Fruit fly (Drosophila melanogaster) whole organism, wandering third instar larva: ENCODE results near the gene CG12540.

Experiments
- Abd-B ChIP-seq: fragments of >200 bp; optimal IDR thresholded peaks from 2 replicates; lab custom pipeline; 2017; ENCODE audit warnings: missing biosample characterization, missing genetic modification characterization
- CG32264 ChIP-seq: fragments of 200-800 bp; sonication (Bioruptor generic); optimal IDR thresholded peaks from 2 replicates; lab custom pipeline; 2016; ENCODE audit warnings: missing biosample characterization, missing genetic modification characterization
- CrebA ChIP-seq: fragments of 200-800 bp; sonication (Bioruptor generic); optimal IDR thresholded peaks from 2 replicates; lab custom pipeline; 2016; ENCODE audit warnings: missing biosample characterization, mild to moderate bottlenecking, missing genetic modification characterization, borderline replicate concordance
- Dfd ChIP-seq: fragments of >200 bp; optimal IDR thresholded peaks from 2 replicates; lab custom pipeline; 2017; ENCODE audit warnings: missing biosample characterization, missing genetic modification characterization
- Dif ChIP-seq: fragments of 200-275, 200-300 bp; sonication (Bioruptor generic); optimal IDR thresholded peaks from 2 replicates; lab custom pipeline; 2018; ENCODE audit warnings: missing biosample characterization, missing genetic modification characterization; ENCODE audit not compliant: partially characterized antibody
- GATAd ChIP-seq: sonication (Bioruptor generic); optimal IDR thresholded peaks from 2 replicates; lab custom pipeline; 2016; ENCODE audit warnings: missing biosample characterization, missing genetic modification characterization
- HLH106 ChIP-seq: fragments of 200-800 bp; optimal IDR thresholded peaks from 3 replicates; lab custom pipeline; 2019; ENCODE audit warnings: missing biosample characterization, mild to moderate bottlenecking, missing genetic modification characterization, moderate library complexity
- Hnf4 ChIP-seq: fragments of 200-800 bp; sonication (Bioruptor generic); optimal IDR thresholded peaks from 2 replicates; lab custom pipeline; 2016; ENCODE audit warnings: missing biosample characterization, mild to moderate bottlenecking, missing genetic modification characterization
- Hr78 ChIP-seq: fragments of >200 bp; optimal IDR thresholded peaks from 2 replicates; lab custom pipeline; 2017; ENCODE audit warnings: missing biosample characterization, missing genetic modification characterization
- Jra ChIP-seq: sonication (Bioruptor generic); optimal IDR thresholded peaks from 2 replicates; lab custom pipeline; 2016; ENCODE audit warnings: missing biosample characterization, missing genetic modification characterization
- Mio ChIP-seq: sonication (Bioruptor generic); optimal IDR thresholded peaks from 2 replicates; lab custom pipeline; 2016; ENCODE audit warnings: missing biosample characterization, missing genetic modification characterization
- Myc ChIP-seq: fragments of >200 bp; optimal IDR thresholded peaks from 2 replicates; lab custom pipeline; 2017
- N ChIP-seq: fragments of >200 bp; optimal IDR thresholded peaks from 2 replicates; lab custom pipeline; 2018; ENCODE audit warnings: missing biosample characterization, missing external identifiers, missing genetic modification characterization
- OdsH ChIP-seq: fragments of 200-800 bp; sonication (Bioruptor generic); optimal IDR thresholded peaks from 2 replicates; lab custom pipeline; 2016; ENCODE audit warnings: missing biosample characterization, mild to moderate bottlenecking, missing genetic modification characterization
- Rel ChIP-seq, 2 experiments: fragments of 200-800 bp; sonication (Bioruptor generic) in 1 of 2; optimal IDR thresholded peaks; 2 replicates in 1 of 2; 3 replicates in 1 of 2; lab custom pipeline; 2016 to 2019; ENCODE audit warnings: mild to moderate bottlenecking in 2 of 2, missing biosample characterization in 2 of 2, missing genetic modification characterization in 2 of 2, moderate library complexity in 1 of 2
- Sp1 ChIP-seq: fragments of 200-800 bp; sonication (Bioruptor generic); optimal IDR thresholded peaks from 3 replicates; lab custom pipeline; 2019; ENCODE audit warnings: missing biosample characterization, mild to moderate bottlenecking, missing genetic modification characterization, moderate library complexity
- Vsx2 ChIP-seq: fragments of 200-300, 225-300 bp; sonication (Bioruptor generic); optimal IDR thresholded peaks from 2 replicates; lab custom pipeline; 2018; ENCODE audit warnings: missing biosample characterization, missing genetic modification characterization; ENCODE audit not compliant: partially characterized antibody
- br ChIP-seq: fragments of 200-800 bp; sonication (Bioruptor generic); optimal IDR thresholded peaks from 2 replicates; lab custom pipeline; 2016; ENCODE audit warnings: missing biosample characterization, missing genetic modification characterization
- brk ChIP-seq: fragments of 200-800 bp; sonication (Bioruptor generic); optimal IDR thresholded peaks from 2 replicates; lab custom pipeline; 2016; ENCODE audit warnings: missing biosample characterization, mild to moderate bottlenecking, missing genetic modification characterization
- dl ChIP-seq, 2 experiments: fragments of 175-275, 200-275 bp in 1 of 2; fragments of 200-275 bp in 1 of 2; sonication (Bioruptor generic); optimal IDR thresholded peaks; lab custom pipeline; 2018; ENCODE audit warnings: mild to moderate bottlenecking in 2 of 2, missing biosample characterization in 2 of 2, missing genetic modification characterization in 2 of 2, moderate library complexity in 2 of 2; ENCODE audit not compliant: partially characterized antibody in 2 of 2, insufficient read depth in 1 of 2
- dmrt93B ChIP-seq: fragments of 200-800 bp; sonication (Bioruptor generic); optimal IDR thresholded peaks from 2 replicates; lab custom pipeline; 2018; ENCODE audit warnings: missing biosample characterization, mild to moderate bottlenecking, missing genetic modification characterization
- dsf ChIP-seq: sonication (Bioruptor generic); optimal IDR thresholded peaks from 2 replicates; lab custom pipeline; 2016; ENCODE audit warnings: missing biosample characterization, missing genetic modification characterization, borderline replicate concordance
- ey ChIP-seq: fragments of 200-800 bp; sonication (Bioruptor generic); optimal IDR thresholded peaks from 2 replicates; lab custom pipeline; 2016; ENCODE audit warnings: missing biosample characterization, missing genetic modification characterization
- foxo ChIP-seq, 2 experiments: fragments of 200-800 bp; sonication (Bioruptor generic); optimal IDR thresholded peaks; 2 replicates in 1 of 2; 3 replicates in 1 of 2; lab custom pipeline; 2016 to 2017; ENCODE audit warnings: missing biosample characterization in 2 of 2, missing genetic modification characterization in 2 of 2
- fru ChIP-seq: fragments of 200-800 bp; sonication (Bioruptor generic); optimal IDR thresholded peaks from 3 replicates; lab custom pipeline; 2016; ENCODE audit warnings: missing biosample characterization, mild to moderate bottlenecking, missing genetic modification characterization
- h ChIP-seq: fragments of 200-800 bp; sonication (Bioruptor generic); optimal IDR thresholded peaks from 3 replicates; lab custom pipeline; 2016; ENCODE audit warnings: missing biosample characterization, mild to moderate bottlenecking, missing genetic modification characterization
- jim ChIP-seq: fragments of 175-275, 200-325 bp; sonication (Bioruptor generic); optimal IDR thresholded peaks from 2 replicates; lab custom pipeline; 2016; ENCODE audit warnings: missing biosample characterization, mild to moderate bottlenecking, missing genetic modification characterization
- lola ChIP-seq: fragments of >200 bp; optimal IDR thresholded peaks from 2 replicates; lab custom pipeline; 2017; ENCODE audit warnings: missing biosample characterization, missing genetic modification characterization
- psq ChIP-seq: fragments of 200-800 bp; sonication (Bioruptor generic); optimal IDR thresholded peaks from 3 replicates; lab custom pipeline; 2017; ENCODE audit warnings: missing biosample characterization, mild to moderate bottlenecking, missing genetic modification characterization, moderate library complexity
- rgr ChIP-seq: fragments of 200-800 bp; sonication (Bioruptor generic); optimal IDR thresholded peaks from 3 replicates; lab custom pipeline; 2016; ENCODE audit warnings: missing biosample characterization, mild to moderate bottlenecking, missing genetic modification characterization
- sv ChIP-seq: fragments of 200-800 bp; sonication (Bioruptor generic); optimal IDR thresholded peaks from 3 replicates; lab custom pipeline; 2016; ENCODE audit warnings: missing biosample characterization, missing genetic modification characterization
- tai ChIP-seq: sonication (Bioruptor generic); optimal IDR thresholded peaks from 2 replicates; lab custom pipeline; 2016; ENCODE audit warnings: missing biosample characterization, missing genetic modification characterization
- usp ChIP-seq: fragments of >200 bp; optimal IDR thresholded peaks from 2 replicates; lab custom pipeline; 2017; ENCODE audit warnings: missing biosample characterization, missing genetic modification characterization
- woc ChIP-seq: sonication (Bioruptor generic); optimal IDR thresholded peaks from 2 replicates; lab custom pipeline; 2016; ENCODE audit warnings: missing biosample characterization, mild to moderate bottlenecking, missing genetic modification characterization

CG12540 gene

DNA sequence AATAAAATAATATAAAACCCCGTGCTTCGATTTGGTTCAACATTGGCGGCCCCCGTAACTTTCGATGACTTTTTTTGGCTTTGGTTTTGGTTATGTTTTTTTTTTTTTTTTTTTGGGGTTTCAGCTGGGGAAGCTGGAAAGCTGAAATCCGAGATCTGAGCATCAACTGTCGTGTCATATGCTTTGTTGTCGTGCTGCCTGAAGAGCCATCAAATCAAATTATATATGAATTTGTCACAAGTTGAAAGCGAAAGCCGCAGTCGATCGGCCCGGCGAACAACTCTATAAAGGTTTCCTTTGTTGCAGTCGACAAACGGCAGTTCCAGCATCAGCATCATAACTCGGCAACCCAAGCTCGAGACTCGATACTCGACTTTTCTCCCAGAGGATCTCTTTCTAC lies at the start of gene CG12540:
TSS of gene CG12540 (plus strand) at position 301 of the 400 bp plus-strand sequence.
- TF ChIP-seq psq (GFP tag; lab: Kevin White, UChicago), result no peak
- TF ChIP-seq foxo (GFP tag; optimal IDR thresholded peaks at IDR 0.05; lab: Kevin White, UChicago), result no peak
- no peak for TF ChIP-seq CrebA (GFP tag; lab: Kevin White, UChicago)
- TF ChIP-seq fru (GFP tag; lab: Kevin White, UChicago), result no peak
- TF ChIP-seq ey (GFP tag; lab: Kevin White, UChicago), result no peak
- TF ChIP-seq tai (GFP tag; lab: Kevin White, UChicago), result no peak
- TF ChIP-seq Sp1 (GFP tag; lab: Kevin White, UChicago), result no peak
- TF ChIP-seq Dif (GFP tag; lab: Kevin White, UChicago), result no peak
- TF ChIP-seq HLH106 (tag; lab: Kevin White, UChicago), result no peak
- no peak for TF ChIP-seq brk (GFP tag; lab: Kevin White, UChicago)
- TF ChIP-seq Dfd (GFP tag; lab: Kevin White, UChicago), result no peak
- TF ChIP-seq Vsx2 (GFP tag; lab: Kevin White, UChicago), result no peak
- no peak for TF ChIP-seq jim (GFP tag; lab: Kevin White, UChicago)
- TF ChIP-seq Myc (lab: Kevin White, UChicago), result no peak
- TF ChIP-seq dl (GFP tag; optimal IDR thresholded peaks at IDR 0.05; lab: Kevin White, UChicago; ENCODE audit: insufficient read depth in 1 of 2, partially characterized antibody in 2 of 2), result no peak
- TF ChIP-seq N (GFP tag; lab: Kevin White, UChicago), result no peak
- no peak for TF ChIP-seq Rel (GFP tag; optimal IDR thresholded peaks at IDR 0.05; lab: Kevin White, UChicago)
- TF ChIP-seq Rel (tag; optimal IDR thresholded peaks at IDR 0.05; lab: Kevin White, UChicago), result no peak
- no peak for TF ChIP-seq Hr78
- TF ChIP-seq sv, result no peak

DNA sequence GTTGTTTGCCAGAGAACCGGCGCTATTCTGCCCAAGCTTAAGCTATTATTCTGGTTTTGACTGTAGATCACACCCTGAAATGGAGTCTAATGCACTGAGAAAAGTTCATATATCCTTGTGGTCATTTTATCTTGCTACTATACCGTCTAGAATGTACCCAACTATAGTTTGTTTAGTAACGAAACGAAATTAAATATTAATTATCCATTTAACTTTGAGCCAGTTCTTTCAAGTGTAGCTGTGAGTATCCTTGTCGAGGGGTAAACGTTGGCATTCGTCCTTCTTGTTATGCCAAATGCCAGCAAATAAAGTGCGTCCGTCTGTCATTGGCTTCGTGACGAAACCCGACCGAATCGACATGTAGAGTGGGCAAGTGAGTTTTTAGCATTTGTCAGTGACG lies 49.1 kb upstream of the CG12540 start:
- TF ChIP-seq fru (GFP tag; lab: Kevin White, UChicago) (no peak), Jra (GFP tag; lab: Kevin White, UChicago) (no peak), woc (GFP tag; lab: Kevin White, UChicago) (no peak), OdsH (GFP tag; lab: Kevin White, UChicago) (no peak), Mio (GFP tag; lab: Kevin White, UChicago) (no peak), CG32264 (GFP tag; lab: Kevin White, UChicago) (no peak), Vsx2 (GFP tag; lab: Kevin White, UChicago) (no peak), dl (GFP tag; optimal IDR thresholded peaks at IDR 0.05; lab: Kevin White, UChicago; ENCODE audit: insufficient read depth in 1 of 2, partially characterized antibody in 2 of 2) (no peak), lola (GFP tag; lab: Kevin White, UChicago) (no peak), sv (no peak), rgr (no peak), Sp1 (GFP tag; lab: Kevin White, UChicago) (no peak), GATAd (GFP tag; lab: Kevin White, UChicago) (no peak), Dif (GFP tag; lab: Kevin White, UChicago) (no peak), Abd-B (no peak), h (GFP tag; lab: Kevin White, UChicago) (no peak), tai (GFP tag; lab: Kevin White, UChicago) (no peak), br (GFP tag; lab: Kevin White, UChicago) (no peak), dsf (GFP tag; lab: Kevin White, UChicago) (no peak)

DNA sequence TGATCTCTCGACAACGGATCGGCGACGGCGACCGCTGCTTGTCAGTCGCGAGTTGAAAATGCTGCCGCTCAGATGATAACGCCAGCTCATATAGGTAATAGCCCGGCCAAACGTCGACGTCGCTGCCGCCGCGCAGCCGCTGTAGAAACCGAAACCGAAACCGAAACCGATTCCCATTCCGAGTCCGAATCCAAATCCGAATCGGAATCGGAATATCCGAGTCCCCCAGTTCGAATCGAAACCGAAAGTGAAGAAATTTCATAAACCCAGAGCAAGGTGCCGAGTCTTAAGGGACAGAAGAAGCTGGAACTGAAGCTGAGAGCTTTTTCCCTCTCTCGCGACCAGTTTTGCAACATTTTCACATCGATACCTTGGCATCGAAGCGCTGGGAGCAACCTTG lies 15.9 kb upstream of the CG12540 start, which contains the start of gene CG9411:
TSS of gene CG9411 (minus strand) at position 67 of the 400 bp plus-strand sequence.
- TF ChIP-seq psq (GFP tag; lab: Kevin White, UChicago) (no peak), sv (no peak), OdsH (GFP tag; lab: Kevin White, UChicago) (no peak), dl (GFP tag; optimal IDR thresholded peaks at IDR 0.05; lab: Kevin White, UChicago; ENCODE audit: insufficient read depth in 1 of 2, partially characterized antibody in 2 of 2) (no peak), Hr78 (no peak), woc (GFP tag; lab: Kevin White, UChicago) (no peak), dmrt93B (GFP tag; lab: Kevin White, UChicago) (no peak), usp (GFP tag; lab: Kevin White, UChicago) (no peak), Dfd (GFP tag; lab: Kevin White, UChicago) (no peak), Rel (GFP tag; optimal IDR thresholded peaks at IDR 0.05; lab: Kevin White, UChicago) (no peak), Rel (tag; optimal IDR thresholded peaks at IDR 0.05; lab: Kevin White, UChicago) (no peak), CrebA (GFP tag; lab: Kevin White, UChicago) (no peak), GATAd (GFP tag; lab: Kevin White, UChicago) (no peak), Hnf4 (GFP tag; lab: Kevin White, UChicago) (no peak), Jra (GFP tag; lab: Kevin White, UChicago) (no peak), Vsx2 (GFP tag; lab: Kevin White, UChicago) (no peak)
